Fruit fly (Drosophila melanogaster) whole organism, embryonic: ENCODE measurements around the gene CG9757.
A peak's percentile ranks its signal among the peaks of the same experiment; 100 is the strongest.

Source experiments
- CG10274 ChIP-seq: fragments of 200-800 bp; sonication (Bioruptor generic); optimal IDR thresholded peaks from 3 replicates; lab custom pipeline; 2017; ENCODE audit warnings: missing biosample characterization, mild to moderate bottlenecking, missing genetic modification characterization
- CG10543 ChIP-seq: fragments of 200-800 bp; sonication (Bioruptor generic); optimal IDR thresholded peaks from 3 replicates; lab custom pipeline; 2017; ENCODE audit warnings: missing biosample characterization, mild to moderate bottlenecking, missing genetic modification characterization, moderate library complexity
- CG11085 ChIP-seq: fragments of 200-800 bp; sonication (Bioruptor generic); IDR thresholded peaks from 2 replicates; pipeline ENCODE4 v1.3.6; 2022; ENCODE audit warnings: missing biosample characterization, missing genetic modification characterization
- CG11560 ChIP-seq: fragments of 200-800 bp; sonication (Bioruptor generic); IDR thresholded peaks from 3 replicates; pipeline ENCODE4 v1.3.6; 2022; ENCODE audit warnings: missing biosample characterization, missing genetic modification characterization
- CG12236 ChIP-seq: fragments of 200-800 bp; sonication (Bioruptor generic); optimal IDR thresholded peaks from 2 replicates; lab custom pipeline; 2016; ENCODE audit warnings: missing biosample characterization, missing genetic modification characterization
- CG16779 ChIP-seq: fragments of 200-800 bp; sonication (Bioruptor generic); IDR thresholded peaks from 2 replicates; pipeline ENCODE4 v1.3.6; 2022; ENCODE audit warnings: missing biosample characterization, missing genetic modification characterization
- CG17829 ChIP-seq: fragments of 200-800 bp; optimal IDR thresholded peaks from 2 replicates; lab custom pipeline; 2019; ENCODE audit warnings: missing biosample characterization, mild to moderate bottlenecking, missing genetic modification characterization, moderate library complexity
- CG18599 ChIP-seq: fragments of 200-800 bp; sonication (Bioruptor generic); optimal IDR thresholded peaks from 3 replicates; lab custom pipeline; 2017; ENCODE audit warnings: missing biosample characterization, missing genetic modification characterization, mild to moderate bottlenecking, moderate library complexity, missing genetic modification reagents
- CG18764 ChIP-seq: fragments of 200-800 bp; sonication (Bioruptor generic); optimal IDR thresholded peaks from 3 replicates; lab custom pipeline; 2016; ENCODE audit warnings: missing biosample characterization, missing genetic modification characterization
- CG31441 ChIP-seq: fragments of 200-800 bp; sonication (Bioruptor generic); IDR thresholded peaks from 2 replicates; pipeline ENCODE4 v1.3.6; 2022; ENCODE audit warnings: missing biosample characterization, missing genetic modification characterization
- CG33213 ChIP-seq: fragments of 200-800 bp; sonication (Bioruptor generic); optimal IDR thresholded peaks from 3 replicates; lab custom pipeline; 2016; ENCODE audit warnings: missing biosample characterization, missing genetic modification characterization
- CG33557 ChIP-seq: fragments of 200-800 bp; sonication (Bioruptor generic); optimal IDR thresholded peaks from 2 replicates; lab custom pipeline; 2019; ENCODE audit warnings: missing biosample characterization, mild to moderate bottlenecking, missing genetic modification characterization, moderate library complexity
- CG34224 ChIP-seq: fragments of 200-800 bp; sonication (Bioruptor generic); IDR thresholded peaks from 3 replicates; pipeline ENCODE4 v1.3.6; 2022; ENCODE audit warnings: missing biosample characterization, missing genetic modification characterization; ENCODE audit not compliant: partially characterized antibody
- CG4404 ChIP-seq: fragments of 200-800 bp; sonication (Bioruptor generic); IDR thresholded peaks from 2 replicates; pipeline ENCODE4 v1.3.6; 2022; ENCODE audit warnings: missing biosample characterization, missing genetic modification characterization
- CG6765 ChIP-seq: fragments of 200-800 bp; sonication (Bioruptor generic); optimal IDR thresholded peaks from 3 replicates; lab custom pipeline; 2017; ENCODE audit warnings: missing biosample characterization, mild to moderate bottlenecking, missing genetic modification characterization
- CG6813 ChIP-seq: fragments of 200-800 bp; sonication (Bioruptor generic); optimal IDR thresholded peaks from 2 replicates; lab custom pipeline; 2017; ENCODE audit warnings: missing biosample characterization, missing genetic modification characterization, mild to moderate bottlenecking, moderate library complexity, missing genetic modification reagents
- CG7357 ChIP-seq: fragments of 200-800 bp; sonication (Bioruptor generic); IDR thresholded peaks from 3 replicates; pipeline ENCODE4 v1.3.6; 2022; ENCODE audit warnings: missing biosample characterization, missing genetic modification characterization
- CG9609 ChIP-seq: fragments of 200-800 bp; sonication (Bioruptor generic); optimal IDR thresholded peaks from 3 replicates; lab custom pipeline; 2016; ENCODE audit warnings: missing biosample characterization, missing genetic modification characterization
- Chrac-16 ChIP-seq: fragments of 200-800 bp; sonication (Bioruptor generic); optimal IDR thresholded peaks from 3 replicates; lab custom pipeline; 2016; ENCODE audit warnings: missing biosample characterization, missing genetic modification characterization
- D ChIP-seq, 2 experiments: fragments of 200-800 bp in 1 of 2; fragments of >200 bp in 1 of 2; sonication (Bioruptor generic) in 1 of 2; optimal IDR thresholded peaks; 2 replicates in 1 of 2; 3 replicates in 1 of 2; lab custom pipeline; 2017; ENCODE audit warnings: mild to moderate bottlenecking in 1 of 2, missing biosample characterization in 1 of 2, missing genetic modification characterization in 1 of 2, missing genetic modification reagents in 1 of 2
- Deaf1 ChIP-seq: fragments of 200-800 bp; optimal IDR thresholded peaks from 3 replicates; lab custom pipeline; 2019; ENCODE audit warnings: missing biosample characterization, mild to moderate bottlenecking, missing genetic modification characterization, moderate library complexity
- Doc3 ChIP-seq: fragments of 200-800 bp; sonication (Bioruptor generic); IDR thresholded peaks from 3 replicates; pipeline ENCODE4 v1.3.6; 2022; ENCODE audit warnings: missing biosample characterization, missing genetic modification characterization; ENCODE audit not compliant: partially characterized antibody
- GATAe ChIP-seq: fragments of 200-800 bp; sonication (Bioruptor generic); conservative IDR thresholded peaks from 2 replicates; pipeline ENCODE4 v1.3.6; 2022; ENCODE audit warnings: missing biosample characterization, missing genetic modification characterization
- HHEX ChIP-seq: fragments of 200-800 bp; sonication (Bioruptor generic); optimal IDR thresholded peaks from 3 replicates; lab custom pipeline; 2017; ENCODE audit warnings: missing biosample characterization, mild to moderate bottlenecking, missing genetic modification characterization, missing genetic modification reagents
- HmgD ChIP-seq: fragments of 200-800 bp; sonication (Bioruptor generic); optimal IDR thresholded peaks from 3 replicates; lab custom pipeline; 2016; ENCODE audit warnings: missing biosample characterization, missing genetic modification characterization
- Hr78 ChIP-seq, 2 experiments: fragments of 200-800 bp in 1 of 2; fragments of >200 bp in 1 of 2; sonication (Bioruptor generic) in 1 of 2; optimal IDR thresholded peaks; 2 replicates each; lab custom pipeline; 2017 to 2019; ENCODE audit warnings: missing biosample characterization in 2 of 2, missing genetic modification characterization in 2 of 2, mild to moderate bottlenecking in 1 of 2, moderate library complexity in 1 of 2
- Kr ChIP-seq: fragments of 200-800 bp; sonication (Bioruptor generic); optimal IDR thresholded peaks from 2 replicates; lab custom pipeline; 2017; ENCODE audit warnings: missing biosample characterization, mild to moderate bottlenecking, missing genetic modification characterization
- MBD-R2 ChIP-seq: fragments of 200-800 bp; sonication (Bioruptor generic); IDR thresholded peaks from 2 replicates; pipeline ENCODE4 v1.3.6; 2022; ENCODE audit warnings: missing biosample characterization, missing genetic modification characterization
- Mad ChIP-seq: fragments of 200-800 bp; sonication (Bioruptor generic); optimal IDR thresholded peaks from 2 replicates; lab custom pipeline; 2016; ENCODE audit warnings: missing biosample characterization, missing genetic modification characterization
- Oaz ChIP-seq: fragments of 200-800 bp; sonication (Bioruptor generic); IDR thresholded peaks from 2 replicates; pipeline ENCODE4 v1.3.6; 2022; ENCODE audit warnings: missing biosample characterization, missing genetic modification characterization
- Trl ChIP-seq, 3 experiments: fragments of >200 bp in 2 of 3; fragments of 200-800 bp in 1 of 3; sonication (Bioruptor generic) in 1 of 3; optimal IDR thresholded peaks; 2 replicates in 1 of 3; 3 replicates in 2 of 3; lab custom pipeline; 2016 to 2017; ENCODE audit warnings: missing biosample characterization in 1 of 3, missing genetic modification characterization in 1 of 3
- ap ChIP-seq: fragments of 200-800 bp; sonication (Bioruptor generic); IDR thresholded peaks from 2 replicates; pipeline ENCODE4 v1.3.6; 2022; ENCODE audit warnings: missing biosample characterization, missing genetic modification characterization
- ara ChIP-seq: fragments of 200-800 bp; sonication (Bioruptor generic); IDR thresholded peaks from 2 replicates; pipeline ENCODE4 v1.3.6; 2022; ENCODE audit warnings: missing biosample characterization, missing genetic modification characterization
- bab2 ChIP-seq: fragments of 200-800 bp; sonication (Bioruptor generic); optimal IDR thresholded peaks from 2 replicates; lab custom pipeline; 2016; ENCODE audit warnings: missing biosample characterization, missing genetic modification characterization
- chn ChIP-seq: fragments of 200-800 bp; sonication (Bioruptor generic); optimal IDR thresholded peaks from 2 replicates; lab custom pipeline; 2016; ENCODE audit warnings: missing biosample characterization, missing genetic modification characterization
- danr ChIP-seq: fragments of 200-800 bp; sonication (Bioruptor generic); IDR thresholded peaks from 2 replicates; pipeline ENCODE4 v1.3.6; 2022; ENCODE audit warnings: missing biosample characterization, missing genetic modification characterization
- ewg ChIP-seq: fragments of 200-800 bp; sonication (Bioruptor generic); optimal IDR thresholded peaks from 3 replicates; lab custom pipeline; 2017; ENCODE audit warnings: mild to moderate bottlenecking, missing biosample characterization, missing genetic modification reagents, missing genetic modification characterization
- her ChIP-seq: fragments of 200-800 bp; sonication (Bioruptor generic); optimal IDR thresholded peaks from 2 replicates; lab custom pipeline; 2016; ENCODE audit warnings: missing biosample characterization, missing genetic modification characterization
- lbe ChIP-seq: fragments of 200-800 bp; sonication (Bioruptor generic); optimal IDR thresholded peaks from 2 replicates; lab custom pipeline; 2016; ENCODE audit warnings: missing biosample characterization, mild to moderate bottlenecking, missing genetic modification characterization
- lmd ChIP-seq: fragments of 200-800 bp; sonication (Bioruptor generic); IDR thresholded peaks from 2 replicates; pipeline ENCODE4 v1.3.6; 2022; ENCODE audit warnings: missing biosample characterization, missing genetic modification characterization
- mld ChIP-seq: fragments of 200-800 bp; sonication (Bioruptor generic); IDR thresholded peaks from 3 replicates; pipeline ENCODE4 v1.3.6; 2022; ENCODE audit warnings: missing biosample characterization, missing genetic modification characterization; ENCODE audit not compliant: partially characterized antibody
- onecut ChIP-seq: fragments of 200-800 bp; sonication (Bioruptor generic); IDR thresholded peaks from 2 replicates; pipeline ENCODE4 v1.3.6; 2022; ENCODE audit warnings: missing biosample characterization, missing genetic modification characterization
- ro ChIP-seq: fragments of 200-800 bp; sonication (Bioruptor generic); IDR thresholded peaks from 2 replicates; pipeline ENCODE4 v1.3.6; 2022; ENCODE audit warnings: missing biosample characterization, missing genetic modification characterization
- tna ChIP-seq: fragments of 200-800 bp; sonication (Bioruptor generic); IDR thresholded peaks from 2 replicates; pipeline ENCODE4 v1.3.6; 2022; ENCODE audit warnings: missing biosample characterization, missing genetic modification characterization; ENCODE audit not compliant: partially characterized antibody
- trem ChIP-seq: fragments of 200-800 bp; optimal IDR thresholded peaks from 3 replicates; lab custom pipeline; 2019; ENCODE audit warnings: missing biosample characterization, mild to moderate bottlenecking, missing genetic modification characterization, moderate library complexity
- unpg ChIP-seq: fragments of 200-800 bp; sonication (Bioruptor generic); optimal IDR thresholded peaks from 3 replicates; lab custom pipeline; 2018; ENCODE audit warnings: missing biosample characterization, mild to moderate bottlenecking, missing genetic modification characterization, moderate library complexity
- yki ChIP-seq: fragments of >200 bp; optimal IDR thresholded peaks from 3 replicates; lab custom pipeline; 2018
- z ChIP-seq: fragments of 200-800 bp; sonication (Bioruptor generic); IDR thresholded peaks from 3 replicates; pipeline ENCODE4 v1.3.6; 2022; ENCODE audit warnings: missing biosample characterization, missing genetic modification characterization
- zen ChIP-seq: fragments of 200-800 bp; sonication (Bioruptor generic); optimal IDR thresholded peaks from 3 replicates; lab custom pipeline; 2018; ENCODE audit warnings: missing biosample characterization, mild to moderate bottlenecking, missing genetic modification characterization, moderate library complexity

Gene CG9757

dm6 chr3R:13644778-13645660, 32.8 kb upstream of the CG9757 start (continued):
- peak; percentile 63 for TF ChIP-seq Deaf1 (tag; lab: Kevin White, UChicago)
- no peak for TF ChIP-seq her (GFP tag; lab: Kevin White, UChicago)
- TF ChIP-seq ro: no peak
- no peak for TF ChIP-seq Hr78 (GFP tag; optimal IDR thresholded peaks at IDR 0.05; lab: Kevin White, UChicago)
- no peak for TF ChIP-seq chn
- TF ChIP-seq yki (lab: Kevin White, UChicago): peak; percentile 43
- no peak for TF ChIP-seq D (optimal IDR thresholded peaks at IDR 0.05; lab: Kevin White, UChicago)
- TF ChIP-seq D (GFP tag; optimal IDR thresholded peaks at IDR 0.05; lab: Kevin White, UChicago): no peak
- no peak for TF ChIP-seq CG12236 (GFP tag; lab: Kevin White, UChicago)
- no peak for TF ChIP-seq trem (tag; lab: Kevin White, UChicago)
- no peak for TF ChIP-seq CG11560
- TF ChIP-seq CG33557 (GFP tag; lab: Kevin White, UChicago): no peak
- TF ChIP-seq CG6765 (GFP tag; lab: Kevin White, UChicago): no peak
- peak; percentile 54 for TF ChIP-seq lbe
- no peak for TF ChIP-seq MBD-R2 (GFP tag; lab: Robert Waterston, UW)
- TF ChIP-seq lmd: no peak
- no peak for TF ChIP-seq Doc3 (GFP tag; lab: Robert Waterston, UW)
- peak; percentile 19 for TF ChIP-seq CG10543 (GFP tag; lab: Kevin White, UChicago)
- no peak for TF ChIP-seq z (GFP tag; lab: Robert Waterston, UW)
- TF ChIP-seq CG18764: no peak
- no peak for TF ChIP-seq Chrac-16 (GFP tag; lab: Kevin White, UChicago)
- no peak for TF ChIP-seq ap (GFP tag; lab: Robert Waterston, UW)
- no peak for TF ChIP-seq Oaz (GFP tag; lab: Robert Waterston, UW)
- TF ChIP-seq GATAe (GFP tag; lab: Robert Waterston, UW): no peak
- no peak for TF ChIP-seq tna (GFP tag; lab: Robert Waterston, UW)
- TF ChIP-seq CG34224: peak; percentile 52; the same call in 2 of the 3 replicates
- no peak for TF ChIP-seq CG16779 (GFP tag; lab: Robert Waterston, UW)
- no peak for TF ChIP-seq CG9609
- TF ChIP-seq mld: no peak
- TF ChIP-seq CG7357 (GFP tag; lab: Robert Waterston, UW): no peak
- TF ChIP-seq CG10274 (GFP tag; lab: Kevin White, UChicago): no peak
- TF ChIP-seq CG31441: no peak; the same call in 1 of the 2 replicates
- TF ChIP-seq danr (GFP tag; lab: Robert Waterston, UW): no peak
- TF ChIP-seq HmgD: no peak
- TF ChIP-seq CG6813 (GFP tag; lab: Kevin White, UChicago): peak; percentile 59
- TF ChIP-seq Trl (optimal IDR thresholded peaks at IDR 0.05; lab: Kevin White, UChicago): peak; percentile 88 to 93
- TF ChIP-seq Trl (GFP tag; optimal IDR thresholded peaks at IDR 0.05; lab: Kevin White, UChicago): no peak
- no peak for TF ChIP-seq Kr (GFP tag; lab: Kevin White, UChicago)
- no peak for TF ChIP-seq CG11085
- TF ChIP-seq CG4404 (GFP tag; lab: Robert Waterston, UW): no peak
- no peak for TF ChIP-seq CG33213 (GFP tag; lab: Kevin White, UChicago)
- TF ChIP-seq CG17829 (tag; lab: Kevin White, UChicago): peak; percentile 50
- TF ChIP-seq unpg: no peak
- no peak for TF ChIP-seq bab2 (GFP tag; lab: Kevin White, UChicago)
- TF ChIP-seq onecut (GFP tag; lab: Robert Waterston, UW): peak; percentile 44
- no peak for TF ChIP-seq ara (GFP tag; lab: Robert Waterston, UW)
- TF ChIP-seq Mad: no peak
- no peak for TF ChIP-seq CG18599 (GFP tag; lab: Kevin White, UChicago)
- TF ChIP-seq HHEX (GFP tag; lab: Kevin White, UChicago): no peak
- TF ChIP-seq zen (tag; lab: Kevin White, UChicago): no peak
- TF ChIP-seq ewg (GFP tag; lab: Kevin White, UChicago): no peak
